Worm (Caenorhabditis elegans): ENCODE measurements around the gene F53B1.3.
A peak's percentile ranks its signal among the peaks of the same experiment; 100 is the strongest.

F53B1.3 gene

ce11 chrX:2116304-2116867 is 11.0 kb downstream of the F53B1.3 start:
- no peak for TF ChIP-seq tab-1 (GFP tag; IDR thresholded peaks at IDR 0.05)

- TF ChIP-seq ztf-23 (GFP tag; IDR thresholded peaks at IDR 0.05), result no peak
- TF ChIP-seq T22C8.4 (GFP tag; IDR thresholded peaks at IDR 0.05), result no peak
- no peak for TF ChIP-seq flt-1 (GFP tag; IDR thresholded peaks at IDR 0.05)
- TF ChIP-seq ref-1 (GFP tag; conservative IDR thresholded peaks at IDR 0.05), result no peak
- no peak for TF ChIP-seq tab-1 (GFP tag; IDR thresholded peaks at IDR 0.05)
- no peak for TF ChIP-seq ztf-29 (GFP tag; IDR thresholded peaks at IDR 0.05)
- no peak for TF ChIP-seq klf-2 (GFP tag; conservative IDR thresholded peaks at IDR 0.05)
- TF ChIP-seq cog-1 (tag; optimal IDR thresholded peaks at IDR 0.05), result no peak
- TF ChIP-seq med-1 (GFP tag; optimal IDR thresholded peaks at IDR 0.05; ENCODE audit: insufficient read depth), result no peak
These were observed 12.8 kb downstream of the F53B1.3 start, which contains the start of gene swip-10 for ce11 chrX:2118162-2118561. TSS of gene swip-10 (minus strand) at chrX:2118262.

ce11 chrX:2120961-2121360 is 15.6 kb downstream of the F53B1.3 start, which contains the start of gene gpa-5:
TSS of gene gpa-5 (minus strand) at chrX:2121061.
- TF ChIP-seq klf-2 (GFP tag; conservative IDR thresholded peaks at IDR 0.05), result no peak
- no peak for TF ChIP-seq T22C8.4 (GFP tag; IDR thresholded peaks at IDR 0.05)
- no peak for TF ChIP-seq ref-1 (GFP tag; conservative IDR thresholded peaks at IDR 0.05)
- no peak for TF ChIP-seq flt-1 (GFP tag; IDR thresholded peaks at IDR 0.05)
- no peak for TF ChIP-seq cog-1 (tag; optimal IDR thresholded peaks at IDR 0.05)
- no peak for TF ChIP-seq med-1 (GFP tag; optimal IDR thresholded peaks at IDR 0.05; ENCODE audit: insufficient read depth)
- TF ChIP-seq ztf-23 (GFP tag; IDR thresholded peaks at IDR 0.05), result no peak

- no peak for TF ChIP-seq ztf-23 (GFP tag; IDR thresholded peaks at IDR 0.05)
These were observed 24.7 kb downstream of the F53B1.3 start, which contains the start of gene F53B1.8 for ce11 chrX:2130141-2130540. TSS of gene F53B1.8 (minus strand) at chrX:2130241.

- TF ChIP-seq cog-1 (tag; optimal IDR thresholded peaks at IDR 0.05), result no peak
- TF ChIP-seq med-1 (GFP tag; optimal IDR thresholded peaks at IDR 0.05; ENCODE audit: insufficient read depth), result no peak
- TF ChIP-seq T22C8.4 (GFP tag; IDR thresholded peaks at IDR 0.05), result no peak
- no peak for TF ChIP-seq ref-1 (GFP tag; conservative IDR thresholded peaks at IDR 0.05)
- TF ChIP-seq tab-1 (GFP tag; IDR thresholded peaks at IDR 0.05), result no peak
- no peak for TF ChIP-seq klf-2 (GFP tag; conservative IDR thresholded peaks at IDR 0.05)
- no peak for TF ChIP-seq ztf-23 (GFP tag; IDR thresholded peaks at IDR 0.05)
These were observed 26.2 kb downstream of the F53B1.3 start, which contains the start of gene F53B1.9 for ce11 chrX:2131650-2132049. TSS of gene F53B1.9 (minus strand) at chrX:2131844.

ce11 chrX:2136937-2137336 is 31.5 kb downstream of the F53B1.3 start:
- TF ChIP-seq ref-1 (GFP tag; conservative IDR thresholded peaks at IDR 0.05), result no peak
- no peak for TF ChIP-seq ztf-23 (GFP tag; IDR thresholded peaks at IDR 0.05)
- TF ChIP-seq T22C8.4 (GFP tag; IDR thresholded peaks at IDR 0.05), result no peak
- no peak for TF ChIP-seq ztf-29 (GFP tag; IDR thresholded peaks at IDR 0.05)
- TF ChIP-seq tab-1 (GFP tag; IDR thresholded peaks at IDR 0.05), result no peak
- TF ChIP-seq flt-1 (GFP tag; IDR thresholded peaks at IDR 0.05), result no peak
- no peak for TF ChIP-seq klf-2 (GFP tag; conservative IDR thresholded peaks at IDR 0.05)
- TF ChIP-seq med-1 (GFP tag; optimal IDR thresholded peaks at IDR 0.05; ENCODE audit: insufficient read depth), result no peak
- no peak for TF ChIP-seq cog-1 (tag; optimal IDR thresholded peaks at IDR 0.05)

- no peak for TF ChIP-seq ztf-29 (GFP tag; IDR thresholded peaks at IDR 0.05)
- no peak for TF ChIP-seq flt-1 (GFP tag; IDR thresholded peaks at IDR 0.05)
- no peak for TF ChIP-seq med-1 (GFP tag; optimal IDR thresholded peaks at IDR 0.05; ENCODE audit: insufficient read depth)
- TF ChIP-seq klf-2 (GFP tag; conservative IDR thresholded peaks at IDR 0.05), result no peak
- TF ChIP-seq T22C8.4 (GFP tag; IDR thresholded peaks at IDR 0.05), result no peak
- TF ChIP-seq ref-1 (GFP tag; conservative IDR thresholded peaks at IDR 0.05), result no peak
- no peak for TF ChIP-seq ztf-23 (GFP tag; IDR thresholded peaks at IDR 0.05)
- TF ChIP-seq cog-1 (tag; optimal IDR thresholded peaks at IDR 0.05), result no peak
- TF ChIP-seq tab-1 (GFP tag; IDR thresholded peaks at IDR 0.05), result no peak
These were observed 33.5 kb downstream of the F53B1.3 start for ce11 chrX:2138923-2139322.

ce11 chrX:2140610-2141009 is 35.2 kb downstream of the F53B1.3 start:
- 0 out of 2 replicates have a peak, but pooled peaks have one; percentile 28 for TF ChIP-seq ztf-23 (GFP tag; IDR thresholded peaks at IDR 0.05)
- TF ChIP-seq cog-1 (tag; optimal IDR thresholded peaks at IDR 0.05), result no peak

ce11 chrX:2144236-2144635 is 38.8 kb downstream of the F53B1.3 start:
- TF ChIP-seq flt-1 (GFP tag; IDR thresholded peaks at IDR 0.05) (no peak), cog-1 (tag; optimal IDR thresholded peaks at IDR 0.05) (no peak), klf-2 (GFP tag; conservative IDR thresholded peaks at IDR 0.05) (no peak), tab-1 (GFP tag; IDR thresholded peaks at IDR 0.05) (no peak), T22C8.4 (GFP tag; IDR thresholded peaks at IDR 0.05) (no peak), ztf-29 (GFP tag; IDR thresholded peaks at IDR 0.05) (no peak), ztf-23 (GFP tag; IDR thresholded peaks at IDR 0.05) (no peak), med-1 (GFP tag; optimal IDR thresholded peaks at IDR 0.05; ENCODE audit: insufficient read depth) (no peak), ref-1 (GFP tag; conservative IDR thresholded peaks at IDR 0.05) (no peak)

- TF ChIP-seq ref-1 (GFP tag; conservative IDR thresholded peaks at IDR 0.05) (no peak), cog-1 (tag; optimal IDR thresholded peaks at IDR 0.05) (no peak), med-1 (GFP tag; optimal IDR thresholded peaks at IDR 0.05; ENCODE audit: insufficient read depth) (no peak), T22C8.4 (GFP tag; IDR thresholded peaks at IDR 0.05) (no peak), flt-1 (GFP tag; IDR thresholded peaks at IDR 0.05) (no peak), ztf-23 (GFP tag; IDR thresholded peaks at IDR 0.05) (no peak), klf-2 (GFP tag; conservative IDR thresholded peaks at IDR 0.05) (no peak), tab-1 (GFP tag; IDR thresholded peaks at IDR 0.05) (no peak), ztf-29 (GFP tag; IDR thresholded peaks at IDR 0.05) (no peak)
These were observed 39.5 kb downstream of the F53B1.3 start for ce11 chrX:2144875-2145274.
